Worm (Caenorhabditis elegans) whole organism, young adult: ENCODE data around the gene srg-3.

Experiments
- B0261.1 ChIP-seq: sonication (generic microtip); optimal IDR thresholded peaks from 2 replicates; lab custom pipeline; 2016; ENCODE audit warnings: mild to moderate bottlenecking, missing genetic modification characterization, moderate library complexity, missing compliant biosample characterization
- B0336.3 ChIP-seq: fragments of 200-800 bp; sonication (Bioruptor generic); IDR thresholded peaks from 2 replicates; pipeline ENCODE4 v1.3.6; 2022; ENCODE audit warnings: missing genetic modification characterization, missing compliant biosample characterization
- C06A6.2 ChIP-seq: fragments of 200-800 bp; sonication (Bioruptor generic); conservative IDR thresholded peaks from 2 replicates; pipeline ENCODE4 v1.3.6; 2022; ENCODE audit warnings: missing genetic modification characterization, missing compliant biosample characterization
- F33H1.4 ChIP-seq: fragments of 200-800 bp; sonication (Bioruptor generic); IDR thresholded peaks from 2 replicates; pipeline ENCODE4 v1.3.6; 2022; ENCODE audit warnings: missing genetic modification reagents, missing genetic modification characterization, missing compliant biosample characterization
- F52B5.7 ChIP-seq: sonication (generic microtip); optimal IDR thresholded peaks from 2 replicates; lab custom pipeline; 2016; ENCODE audit warnings: mild to moderate bottlenecking, missing genetic modification characterization, missing compliant biosample characterization
- F57A8.1 ChIP-seq: fragments of 200-800 bp; sonication (Bioruptor generic); optimal IDR thresholded peaks from 2 replicates; lab custom pipeline; 2018; ENCODE audit warnings: mild to moderate bottlenecking, missing genetic modification characterization, moderate library complexity, missing compliant biosample characterization
- F57C9.4 ChIP-seq: sonication (generic microtip); optimal IDR thresholded peaks from 2 replicates; lab custom pipeline; 2017; ENCODE audit warnings: mild to moderate bottlenecking, missing genetic modification characterization, missing compliant biosample characterization
- K12H6.12 ChIP-seq: fragments of 200-800 bp; sonication (Bioruptor generic); optimal IDR thresholded peaks from 2 replicates; lab custom pipeline; 2018; ENCODE audit warnings: mild to moderate bottlenecking, missing genetic modification characterization, missing compliant biosample characterization
- T07F8.4 ChIP-seq: sonication (generic microtip); optimal IDR thresholded peaks from 2 replicates; lab custom pipeline; 2016; ENCODE audit warnings: mild to moderate bottlenecking, missing genetic modification characterization, moderate library complexity, missing compliant biosample characterization
- Y53G8AR.9 ChIP-seq: fragments of 200-800 bp; sonication (Bioruptor generic); conservative IDR thresholded peaks from 2 replicates; pipeline ENCODE4 v1.3.6; 2022; ENCODE audit warnings: missing genetic modification reagents, missing genetic modification characterization, missing compliant biosample characterization
- ZK185.1 ChIP-seq: sonication (generic microtip); optimal IDR thresholded peaks from 2 replicates; lab custom pipeline; 2016; ENCODE audit warnings: mild to moderate bottlenecking, missing genetic modification characterization, missing compliant biosample characterization; ENCODE audit not compliant: poor library complexity, severe bottlenecking
- akir-1 ChIP-seq: fragments of 200-800 bp; sonication (Bioruptor generic); optimal IDR thresholded peaks from 2 replicates; lab custom pipeline; 2018; ENCODE audit warnings: mild to moderate bottlenecking, missing genetic modification characterization, moderate library complexity, missing compliant biosample characterization
- aptf-2 ChIP-seq: fragments of 200-800 bp; sonication (Bioruptor generic); conservative IDR thresholded peaks from 2 replicates; pipeline ENCODE4 v1.3.6; 2022; ENCODE audit warnings: missing genetic modification reagents, missing genetic modification characterization, missing compliant biosample characterization
- athp-1 ChIP-seq: sonication (generic microtip); optimal IDR thresholded peaks from 2 replicates; lab custom pipeline; 2017; ENCODE audit warnings: mild to moderate bottlenecking, missing genetic modification characterization, missing compliant biosample characterization
- bed-1 ChIP-seq: fragments of 200-800 bp; sonication (Bioruptor generic); IDR thresholded peaks from 2 replicates; pipeline ENCODE4 v1.3.6; 2022; ENCODE audit warnings: missing genetic modification reagents, missing genetic modification characterization, missing compliant biosample characterization
- bed-2 ChIP-seq: fragments of 200-800 bp; sonication (Bioruptor generic); IDR thresholded peaks from 2 replicates; pipeline ENCODE4 v1.3.6; 2022; ENCODE audit warnings: missing genetic modification reagents, missing genetic modification characterization, missing compliant biosample characterization
- cebp-1 ChIP-seq, 2 experiments: fragments of 200-800 bp in 1 of 2; sonication (Bioruptor generic) in 1 of 2; sonication (generic microtip) in 1 of 2; IDR thresholded peaks in 1 of 2; optimal IDR thresholded peaks in 1 of 2; 2 replicates each; pipeline versions ENCODE4 v1.3.6 to Lab custom; 2017 to 2022; ENCODE audit warnings: missing compliant biosample characterization in 2 of 2, missing genetic modification characterization in 2 of 2, mild to moderate bottlenecking in 1 of 2, missing genetic modification reagents in 1 of 2, moderate library complexity in 1 of 2
- ceh-27 ChIP-seq: fragments of 200-800 bp; sonication (Bioruptor generic); optimal IDR thresholded peaks from 2 replicates; lab custom pipeline; 2018; ENCODE audit warnings: mild to moderate bottlenecking, missing genetic modification characterization, moderate library complexity, missing compliant biosample characterization
- ceh-40 ChIP-seq: fragments of 200-800 bp; sonication (Bioruptor generic); IDR thresholded peaks from 2 replicates; pipeline ENCODE4 v1.3.6; 2022; ENCODE audit warnings: missing genetic modification characterization, missing compliant biosample characterization
- ceh-79 ChIP-seq: sonication (generic microtip); optimal IDR thresholded peaks from 2 replicates; lab custom pipeline; 2017; ENCODE audit warnings: mild to moderate bottlenecking, missing genetic modification characterization, missing compliant biosample characterization
- egl-18 ChIP-seq: fragments of 200-800 bp; sonication (Bioruptor generic); IDR thresholded peaks from 2 replicates; pipeline ENCODE4 v1.3.6; 2022; ENCODE audit warnings: missing genetic modification reagents, missing genetic modification characterization, missing compliant biosample characterization
- ets-4 ChIP-seq: fragments of 200-800 bp; sonication (Bioruptor generic); optimal IDR thresholded peaks from 2 replicates; lab custom pipeline; 2018; ENCODE audit warnings: mild to moderate bottlenecking, missing genetic modification characterization, missing compliant biosample characterization
- fkh-3 ChIP-seq: sonication (generic microtip); optimal IDR thresholded peaks from 2 replicates; lab custom pipeline; 2016; ENCODE audit warnings: mild to moderate bottlenecking, missing genetic modification characterization, missing compliant biosample characterization
- let-607 ChIP-seq, 2 experiments: fragments of 200-800 bp in 1 of 2; sonication (Bioruptor generic) in 1 of 2; sonication (generic microtip) in 1 of 2; optimal IDR thresholded peaks; 2 replicates each; lab custom pipeline; 2016 to 2018; ENCODE audit warnings: mild to moderate bottlenecking in 2 of 2, missing compliant biosample characterization in 2 of 2, missing genetic modification characterization in 2 of 2, moderate library complexity in 2 of 2, missing genotype in 1 of 2
- lin-26 ChIP-seq: fragments of 200-800 bp; sonication (Bioruptor generic); IDR thresholded peaks from 2 replicates; pipeline ENCODE4 v1.3.6; 2022; ENCODE audit warnings: missing genetic modification reagents, missing genetic modification characterization, missing compliant biosample characterization
- lin-35 ChIP-seq, 3 experiments: fragments of 150-350 bp in 2 of 3; sonication (generic microtip) in 1 of 3; optimal IDR thresholded peaks; 2 replicates each; lab custom pipeline; 2014 to 2018; ENCODE audit warnings: missing biosample characterization in 3 of 3, missing genetic modification characterization in 3 of 3, missing genetic modification reagents in 3 of 3
- lin-40 ChIP-seq: sonication (generic microtip); optimal IDR thresholded peaks from 2 replicates; lab custom pipeline; 2016; ENCODE audit warnings: missing genetic modification characterization, mild to moderate bottlenecking, missing compliant biosample characterization, missing genotype, missing genetic modification reagents
- lir-1 ChIP-seq: fragments of 200-800 bp; sonication (Bioruptor generic); conservative IDR thresholded peaks from 2 replicates; pipeline ENCODE4 v1.3.6; 2022; ENCODE audit warnings: missing genetic modification reagents, missing genetic modification characterization, missing compliant biosample characterization
- lsl-1 ChIP-seq: fragments of 200-800 bp; sonication (Bioruptor generic); optimal IDR thresholded peaks from 2 replicates; lab custom pipeline; 2018; ENCODE audit warnings: mild to moderate bottlenecking, missing genetic modification characterization, moderate library complexity, missing compliant biosample characterization
- madf-3 ChIP-seq: fragments of 200-800 bp; sonication (Bioruptor generic); IDR thresholded peaks from 2 replicates; pipeline ENCODE4 v1.3.6; 2022; ENCODE audit warnings: missing genetic modification reagents, missing genetic modification characterization, missing compliant biosample characterization
- madf-6 ChIP-seq: fragments of 200-800 bp; sonication (Bioruptor generic); IDR thresholded peaks from 2 replicates; pipeline ENCODE4 v1.3.6; 2022; ENCODE audit warnings: missing genetic modification reagents, missing genetic modification characterization, missing compliant biosample characterization
- mcd-1 ChIP-seq: fragments of 200-800 bp; sonication (Bioruptor generic); IDR thresholded peaks from 2 replicates; pipeline ENCODE4 v1.3.6; 2022; ENCODE audit warnings: missing genetic modification reagents, missing genetic modification characterization, missing compliant biosample characterization
- mes-4 ChIP-seq: sonication (generic microtip); optimal IDR thresholded peaks from 2 replicates; lab custom pipeline; 2016; ENCODE audit warnings: missing genotype, missing genetic modification characterization, missing compliant biosample characterization
- nfya-2 ChIP-seq: fragments of 200-800 bp; sonication (Bioruptor generic); IDR thresholded peaks from 2 replicates; pipeline ENCODE4 v1.3.6; 2022; ENCODE audit warnings: missing genetic modification reagents, missing genetic modification characterization, missing compliant biosample characterization
- nfyb-1 ChIP-seq: fragments of 200-800 bp; sonication (Bioruptor generic); IDR thresholded peaks from 2 replicates; pipeline ENCODE4 v1.3.6; 2022; ENCODE audit warnings: missing genetic modification reagents, missing genetic modification characterization, missing compliant biosample characterization
- nhr-120 ChIP-seq: fragments of 200-800 bp; sonication (Bioruptor generic); IDR thresholded peaks from 2 replicates; pipeline ENCODE4 v1.3.6; 2022; ENCODE audit warnings: missing genetic modification characterization, missing compliant biosample characterization
- nhr-179 ChIP-seq: sonication (generic microtip); optimal IDR thresholded peaks from 2 replicates; lab custom pipeline; 2016; ENCODE audit warnings: mild to moderate bottlenecking, missing genetic modification characterization, missing compliant biosample characterization
- rec-8 ChIP-seq, 2 experiments: sonication (generic microtip); optimal IDR thresholded peaks; 2 replicates each; lab custom pipeline; 2016; ENCODE audit warnings: mild to moderate bottlenecking in 2 of 2, missing genetic modification characterization in 2 of 2, missing genetic modification reagents in 2 of 2, missing genotype in 2 of 2, missing biosample characterization in 1 of 2, missing compliant biosample characterization in 1 of 2, moderate library complexity in 1 of 2
- snpc-1.1 ChIP-seq: sonication (generic microtip); optimal IDR thresholded peaks from 2 replicates; lab custom pipeline; 2017; ENCODE audit warnings: missing genetic modification characterization, mild to moderate bottlenecking, missing compliant biosample characterization, antibody characterized with exemption, moderate library complexity, missing genotype, missing genetic modification reagents; ENCODE audit not compliant: insufficient read depth
- sptf-2 ChIP-seq: fragments of 200-800 bp; sonication (Bioruptor generic); optimal IDR thresholded peaks from 2 replicates; lab custom pipeline; 2018; ENCODE audit warnings: mild to moderate bottlenecking, missing genetic modification characterization, missing compliant biosample characterization
- tbp1 ChIP-seq: fragments of 200-800 bp; sonication (Bioruptor generic); optimal IDR thresholded peaks from 2 replicates; lab custom pipeline; 2018; ENCODE audit warnings: mild to moderate bottlenecking, missing genetic modification characterization, missing compliant biosample characterization
- unc-130 ChIP-seq: sonication (generic microtip); optimal IDR thresholded peaks from 2 replicates; lab custom pipeline; 2016; ENCODE audit warnings: missing genetic modification reagents, missing genetic modification characterization, missing compliant biosample characterization
- unc-62 ChIP-seq: fragments of 150-350 bp; optimal IDR thresholded peaks from 2 replicates; lab custom pipeline; 2014; ENCODE audit warnings: missing biosample characterization, missing genetic modification reagents, missing genetic modification characterization
- zim-3 ChIP-seq: sonication (generic microtip); optimal IDR thresholded peaks from 2 replicates; lab custom pipeline; 2017; ENCODE audit warnings: mild to moderate bottlenecking, missing genetic modification characterization, moderate library complexity, missing compliant biosample characterization
- ztf-25 ChIP-seq: fragments of 200-800 bp; sonication (Bioruptor generic); IDR thresholded peaks from 2 replicates; pipeline ENCODE4 v1.3.6; 2022; ENCODE audit warnings: missing genetic modification reagents, missing genetic modification characterization, missing compliant biosample characterization
- ztf-28 ChIP-seq: fragments of 200-800 bp; sonication (Bioruptor generic); IDR thresholded peaks from 2 replicates; pipeline ENCODE4 v1.3.6; 2022; ENCODE audit warnings: missing genetic modification reagents, missing genetic modification characterization, missing compliant biosample characterization
- ztf-3 ChIP-seq: fragments of 200-800 bp; sonication (Bioruptor generic); optimal IDR thresholded peaks from 2 replicates; lab custom pipeline; 2018; ENCODE audit warnings: mild to moderate bottlenecking, missing genetic modification characterization, missing compliant biosample characterization

The srg-3 gene

DNA sequence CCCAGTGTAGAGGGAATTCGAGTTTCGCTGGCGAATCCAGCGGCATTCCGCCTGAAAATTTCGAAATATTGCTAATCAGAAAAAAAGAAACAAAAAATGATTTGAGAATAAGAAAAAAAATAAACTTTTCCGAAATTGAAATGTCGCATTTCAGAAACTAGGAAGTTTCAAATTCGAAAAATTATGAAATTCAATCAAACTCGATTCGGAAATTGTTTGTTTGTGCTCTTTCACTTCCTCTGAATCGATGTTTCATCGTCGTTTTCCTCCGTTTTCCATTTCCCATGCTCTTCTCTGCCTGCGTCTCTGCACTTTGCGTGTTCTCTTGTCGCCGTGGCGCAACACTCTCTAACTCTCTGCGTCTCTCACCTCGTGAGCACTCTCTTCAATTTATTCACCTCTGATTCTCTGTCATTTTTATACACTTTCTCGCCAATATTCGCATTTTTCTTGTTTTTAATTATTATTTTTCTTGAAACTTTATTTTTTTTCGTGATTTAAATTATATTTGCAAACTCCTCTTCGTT is 8.2 kb upstream of the srg-3 start, which contains the start of gene C18F10.7 (continued):
- TF ChIP-seq athp-1 (tag; lab: Kevin White, UChicago) (peak; percentile 36), egl-18 (GFP tag; lab: Robert Waterston, UW) (no peak), bed-1 (no peak), nhr-120 (no peak), let-607 (tag; optimal IDR thresholded peaks at IDR 0.05; lab: Kevin White, UChicago) (no peak), F33H1.4 (GFP tag; lab: Robert Waterston, UW) (peak; percentile 47), C06A6.2 (GFP tag; lab: Robert Waterston, UW) (0 out of 2 replicates have a peak, but pooled peaks have one; percentile 16), ceh-27 (no peak), nhr-179 (tag; lab: Kevin White, UChicago) (no peak), nfya-2 (GFP tag; lab: Robert Waterston, UW) (no peak), cebp-1 (GFP tag; IDR thresholded peaks at IDR 0.05; lab: Robert Waterston, UW) (peak; percentile 54; the same call in 1 of the 2 replicates), cebp-1 (tag; optimal IDR thresholded peaks at IDR 0.05; lab: Kevin White, UChicago) (peak; percentile 86), F57A8.1 (GFP tag; lab: Kevin White, UChicago) (no peak), aptf-2 (GFP tag; lab: Robert Waterston, UW) (no peak), ceh-40 (GFP tag; lab: Robert Waterston, UW) (no peak), ceh-79 (tag; lab: Kevin White, UChicago) (no peak), ztf-28 (GFP tag; lab: Robert Waterston, UW) (no peak), lin-35 (GFP tag; optimal IDR thresholded peaks at IDR 0.05; lab: Kevin White, UChicago) (peak in 1 of 3 experiments; percentile 50), ztf-3 (GFP tag; lab: Kevin White, UChicago) (no peak), bed-2 (GFP tag; lab: Robert Waterston, UW) (no peak), madf-3 (GFP tag; lab: Robert Waterston, UW) (no peak), rec-8 (tag; optimal IDR thresholded peaks at IDR 0.05; lab: Kevin White, UChicago) (no peak), B0261.1 (tag; lab: Kevin White, UChicago) (no peak), madf-6 (GFP tag; lab: Robert Waterston, UW) (peak; percentile 82), unc-130 (GFP tag; lab: Kevin White, UChicago) (no peak), Y53G8AR.9 (peak; percentile 42; the same call in 1 of the 2 replicates), nfyb-1 (GFP tag; lab: Robert Waterston, UW) (no peak), K12H6.12 (tag; lab: Kevin White, UChicago) (no peak), ets-4 (GFP tag; lab: Kevin White, UChicago) (no peak), fkh-3 (no peak), lin-26 (GFP tag; lab: Robert Waterston, UW) (no peak), F52B5.7 (no peak), B0336.3 (peak; percentile 58), unc-62 (no peak), lsl-1 (GFP tag; lab: Kevin White, UChicago) (peak; percentile 75), akir-1 (GFP tag; lab: Kevin White, UChicago) (no peak), ztf-25 (GFP tag; lab: Robert Waterston, UW) (no peak), ZK185.1 (tag; lab: Kevin White, UChicago) (no peak), mcd-1 (GFP tag; lab: Robert Waterston, UW) (peak; percentile 66; the same call in 1 of the 2 replicates), mes-4 (no peak), F57C9.4 (tag; lab: Kevin White, UChicago) (no peak), zim-3 (no peak), sptf-2 (GFP tag; lab: Kevin White, UChicago) (no peak), T07F8.4 (no peak), tbp1 (GFP tag; lab: Kevin White, UChicago) (peak; percentile 38), lin-40 (no peak), snpc-1.1 (tag; lab: Kevin White, UChicago) (no peak), lir-1 (no peak)
